Fruit fly (Drosophila melanogaster): ENCODE measurements around the gene CG8028.
A peak's percentile ranks its signal among the peaks of the same experiment; 100 is the strongest.

CG8028 gene

DNA sequence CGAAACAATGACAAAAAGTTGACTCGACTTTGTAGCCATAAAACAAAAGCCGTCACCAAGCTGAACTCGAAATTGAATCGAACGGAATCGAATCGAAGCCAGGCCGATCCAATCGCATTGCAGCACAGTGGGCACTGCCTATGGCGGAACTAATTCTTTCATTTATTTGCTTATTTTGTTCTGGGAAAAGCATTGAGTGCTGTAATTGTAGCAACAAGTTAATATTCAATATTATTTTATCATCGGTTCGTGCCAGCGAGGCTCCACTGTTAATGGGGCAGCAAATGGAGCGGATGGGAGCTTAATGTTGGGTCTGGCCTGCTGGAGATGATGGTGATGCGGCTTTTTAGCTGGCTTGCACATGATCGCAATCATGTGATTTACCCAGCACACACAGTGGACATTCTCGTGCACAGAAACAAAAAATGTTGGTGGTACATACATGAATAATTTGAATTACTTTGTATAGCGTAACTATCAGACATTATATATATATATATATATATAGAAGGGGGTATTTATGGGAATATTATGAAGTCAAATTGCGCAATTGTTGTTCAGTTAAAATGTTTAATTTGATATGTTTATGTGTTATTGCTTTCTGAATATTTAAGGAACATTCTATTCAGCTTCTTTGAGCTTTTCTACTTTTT lies 9.3 kb upstream of the CG8028 start (continued):
- TF ChIP-seq Asciz (GFP tag; optimal IDR thresholded peaks at IDR 0.05) (peak; percentile 76), prd (optimal IDR thresholded peaks at IDR 0.05) (no peak), prd (GFP tag; IDR thresholded peaks at IDR 0.05) (peak; percentile 93), CG17328 (GFP tag; IDR thresholded peaks at IDR 0.05) (peak; percentile 95), chn (GFP tag; optimal IDR thresholded peaks at IDR 0.05) (peak; percentile 90), gcm (GFP tag; optimal IDR thresholded peaks at IDR 0.05) (peak; percentile 86), Pdp1 (GFP tag; optimal IDR thresholded peaks at IDR 0.05) (peak; percentile 83 to 88), Dip3 (GFP tag; optimal IDR thresholded peaks at IDR 0.05) (peak; percentile 79), sr (GFP tag; IDR thresholded peaks at IDR 0.05) (peak; percentile 88), CG7357 (GFP tag; IDR thresholded peaks at IDR 0.05) (peak; percentile 79; the same call in 2 of the 3 replicates), Dll (GFP tag; IDR thresholded peaks at IDR 0.05; ENCODE audit: partially characterized antibody) (no peak), CG5180 (GFP tag; optimal IDR thresholded peaks at IDR 0.05) (peak; percentile 77), abd-A (tag; optimal IDR thresholded peaks at IDR 0.05) (no peak), PHDP (tag; optimal IDR thresholded peaks at IDR 0.05) (peak; percentile 86), ewg (GFP tag; optimal IDR thresholded peaks at IDR 0.05) (peak; percentile 79), Gsc (GFP tag; IDR thresholded peaks at IDR 0.05) (peak; percentile 84), CoRest (tag; optimal IDR thresholded peaks at IDR 0.05) (peak; percentile 87), gt (GFP tag; IDR thresholded peaks at IDR 0.05) (peak; percentile 75), CG10543 (GFP tag; optimal IDR thresholded peaks at IDR 0.05) (peak; percentile 59), HLHmδ (GFP tag; optimal IDR thresholded peaks at IDR 0.05) (no peak), CG10462 (GFP tag; optimal IDR thresholded peaks at IDR 0.05) (peak; percentile 82), CG2116 (GFP tag; optimal IDR thresholded peaks at IDR 0.05) (peak; percentile 46), CG4707 (GFP tag; optimal IDR thresholded peaks at IDR 0.05) (peak; percentile 86), Nf-YC (tag; optimal IDR thresholded peaks at IDR 0.05) (peak; percentile 79), sqz (GFP tag; optimal IDR thresholded peaks at IDR 0.05) (peak; percentile 81), ab (GFP tag; optimal IDR thresholded peaks at IDR 0.05) (peak; percentile 92), CG7556 (GFP tag; optimal IDR thresholded peaks at IDR 0.05) (peak; percentile 75), Bdp1 (GFP tag; optimal IDR thresholded peaks at IDR 0.05) (peak; percentile 71), CG12744 (GFP tag; optimal IDR thresholded peaks at IDR 0.05) (peak; percentile 63), bcd (GFP tag; optimal IDR thresholded peaks at IDR 0.05) (peak; percentile 85), ems (GFP tag; optimal IDR thresholded peaks at IDR 0.05) (peak; percentile 89), CG15514 (GFP tag; optimal IDR thresholded peaks at IDR 0.05) (peak; percentile 56), tap (tag; optimal IDR thresholded peaks at IDR 0.05) (peak; percentile 92), B-H1 (GFP tag; IDR thresholded peaks at IDR 0.05) (peak; percentile 89), CG14860 (GFP tag; IDR thresholded peaks at IDR 0.05; ENCODE audit: partially characterized antibody) (no peak), CG2678 (tag; optimal IDR thresholded peaks at IDR 0.05) (peak; percentile 91), CG12219 (GFP tag; optimal IDR thresholded peaks at IDR 0.05) (peak; percentile 91), toy (GFP tag; IDR thresholded peaks at IDR 0.05) (peak; percentile 49; the same call in 1 of the 2 replicates), Sry-β (GFP tag; optimal IDR thresholded peaks at IDR 0.05) (peak; percentile 20), CG6854 (GFP tag; optimal IDR thresholded peaks at IDR 0.05) (peak; percentile 5), CG11560 (tag; IDR thresholded peaks at IDR 0.05) (peak; percentile 63; the same call in 1 of the 3 replicates), CG8290 (GFP tag; optimal IDR thresholded peaks at IDR 0.05) (peak; percentile 45), CG8290 (tag; optimal IDR thresholded peaks at IDR 0.05) (peak; percentile 22 to 96), D (optimal IDR thresholded peaks at IDR 0.05) (no peak), D (GFP tag; optimal IDR thresholded peaks at IDR 0.05) (peak; percentile 77), CG18599 (GFP tag; optimal IDR thresholded peaks at IDR 0.05) (peak; percentile 82), CG1792 (GFP tag; optimal IDR thresholded peaks at IDR 0.05) (peak; percentile 82), CG12391 (tag; optimal IDR thresholded peaks at IDR 0.05) (peak; percentile 83), CG4617 (GFP tag; optimal IDR thresholded peaks at IDR 0.05; ENCODE audit: borderline replicate concordance) (peak; percentile 69)
